Fruit fly (Drosophila melanogaster) Kc167 (cell line): Measurements from ENCODE around the gene CG5225.

ENCODE experiments used
- Myc ChIP-seq: fragments of >200 bp; optimal IDR thresholded peaks from 2 replicates; lab custom pipeline; 2017; ENCODE audit warnings: missing external identifiers
- Sin3A ChIP-seq: fragments of >200 bp; optimal IDR thresholded peaks from 2 replicates; lab custom pipeline; 2018; ENCODE audit warnings: missing external identifiers
- h ChIP-seq: fragments of >200 bp; optimal IDR thresholded peaks from 3 replicates; lab custom pipeline; 2018; ENCODE audit warnings: missing external identifiers
- psq ChIP-seq: fragments of >200 bp; optimal IDR thresholded peaks from 2 replicates; lab custom pipeline; 2017; ENCODE audit warnings: missing external identifiers
- ttk ChIP-seq: sonication (Bioruptor generic); optimal IDR thresholded peaks from 2 replicates; lab custom pipeline; 2017; ENCODE audit warnings: missing external identifiers

DNA sequence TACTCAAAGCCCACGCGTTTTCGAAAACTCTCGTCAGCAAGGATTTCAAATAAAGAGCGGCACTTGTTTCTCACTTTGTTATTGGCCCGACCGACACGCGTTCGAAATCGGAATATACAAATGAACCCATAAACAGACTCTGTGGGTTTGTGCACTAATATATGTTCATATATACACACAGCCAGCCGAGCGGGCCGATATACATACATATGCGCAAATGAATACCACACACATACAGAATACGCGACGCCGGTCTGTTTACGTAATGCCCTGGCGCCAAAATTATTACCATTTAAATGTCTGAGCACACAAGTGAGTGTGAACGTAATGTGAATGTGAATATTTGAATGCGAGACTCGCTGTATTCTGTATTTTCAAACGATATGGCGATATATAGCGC, 39.2 kb downstream of the CG5225 start:
- TF ChIP-seq Myc (lab: Kevin White, UChicago) = no peak
- TF ChIP-seq psq (lab: Kevin White, UChicago) = no peak
- no peak for TF ChIP-seq Sin3A (lab: Kevin White, UChicago)
- TF ChIP-seq ttk (lab: Kevin White, UChicago) = no peak
- TF ChIP-seq h = no peak
